Fruit fly (Drosophila melanogaster): ENCODE measurements around the gene CG7299.

dm6 chr2L:10646115-10646514 lies 38.1 kb downstream of the CG7299 start, which contains the start of gene CG17097:
- TF ChIP-seq psq (optimal IDR thresholded peaks at IDR 0.05) (no peak), h (optimal IDR thresholded peaks at IDR 0.05) (no peak), insv (optimal IDR thresholded peaks at IDR 0.05) (no peak), ttk (optimal IDR thresholded peaks at IDR 0.05) (no peak)
